Worm (Caenorhabditis elegans) whole organism, L4 larva: Measurements from ENCODE around the gene T23F11.6.
A peak's percentile ranks its signal among the peaks of the same experiment; 100 is the strongest.

Experiments
- F10B5.3 ChIP-seq: sonication (generic microtip); optimal IDR thresholded peaks from 2 replicates; lab custom pipeline; 2016; ENCODE audit warnings: mild to moderate bottlenecking, missing genetic modification characterization, missing compliant biosample characterization
- F37D6.2 ChIP-seq: sonication (generic microtip); optimal IDR thresholded peaks from 2 replicates; lab custom pipeline; 2016; ENCODE audit warnings: mild to moderate bottlenecking, missing genetic modification characterization, missing compliant biosample characterization
- F49E8.2 ChIP-seq: sonication (generic microtip); optimal IDR thresholded peaks from 2 replicates; lab custom pipeline; 2016; ENCODE audit warnings: missing compliant biosample characterization, mild to moderate bottlenecking, missing genetic modification characterization, borderline replicate concordance
- Y105C5A.15 ChIP-seq: fragments of 200-800 bp; sonication (Bioruptor generic); IDR thresholded peaks from 2 replicates; pipeline ENCODE4 v1.3.6; 2022; ENCODE audit warnings: missing genetic modification characterization, missing compliant biosample characterization
- Y5F2A.4 ChIP-seq: fragments of 200-800 bp; sonication (Bioruptor generic); optimal IDR thresholded peaks from 2 replicates; lab custom pipeline; 2018; ENCODE audit warnings: mild to moderate bottlenecking, missing genetic modification characterization, missing compliant biosample characterization
- Y75B8A.6 ChIP-seq: fragments of 200-800 bp; sonication (Bioruptor generic); IDR thresholded peaks from 2 replicates; pipeline ENCODE4 v1.3.6; 2022; ENCODE audit warnings: missing genetic modification reagents, missing genetic modification characterization, missing compliant biosample characterization
- ZK546.5 ChIP-seq, 2 experiments: sonication (generic microtip); optimal IDR thresholded peaks; 2 replicates each; lab custom pipeline; 2017; ENCODE audit warnings: missing biosample characterization in 2 of 2, missing genetic modification characterization in 2 of 2
- aha-1 ChIP-seq: fragments of 150-350 bp; peaks from one replicate; lab custom pipeline; 2014; ENCODE audit warnings: missing biosample characterization, missing genetic modification characterization
- attf-4 ChIP-seq: sonication (generic microtip); optimal IDR thresholded peaks from 3 replicates; lab custom pipeline; 2017; ENCODE audit warnings: missing biosample characterization, missing genetic modification characterization
- ceh-28 ChIP-seq: fragments of 150-350 bp; optimal IDR thresholded peaks from 2 replicates; lab custom pipeline; 2014; ENCODE audit warnings: missing biosample characterization, missing genetic modification reagents, missing genetic modification characterization
- ceh-32 ChIP-seq: sonication (generic microtip); optimal IDR thresholded peaks from 2 replicates; lab custom pipeline; 2016; ENCODE audit warnings: mild to moderate bottlenecking, missing genetic modification characterization, missing compliant biosample characterization; ENCODE audit not compliant: poor library complexity
- ces-1 ChIP-seq: fragments of 150-350 bp; sonication (generic microtip); optimal IDR thresholded peaks from 4 replicates; lab custom pipeline; 2014; ENCODE audit warnings: missing biosample characterization, missing genetic modification reagents, missing genetic modification characterization
- ctbp-1 ChIP-seq: fragments of 200-800 bp; sonication (Bioruptor generic); IDR thresholded peaks from 2 replicates; pipeline ENCODE4 v1.3.6; 2022; ENCODE audit warnings: missing genetic modification reagents, missing genetic modification characterization, missing compliant biosample characterization
- daf-16 ChIP-seq, 3 experiments: sonication (generic microtip); optimal IDR thresholded peaks; 2 replicates each; lab custom pipeline; 2016 to 2017; ENCODE audit warnings: missing genetic modification characterization in 3 of 3, missing genetic modification reagents in 3 of 3, mild to moderate bottlenecking in 2 of 3, missing compliant biosample characterization in 2 of 3, missing biosample characterization in 1 of 3, moderate library complexity in 1 of 3
- dmd-6 ChIP-seq: fragments of 200-800 bp; sonication (Bioruptor generic); IDR thresholded peaks from 2 replicates; pipeline ENCODE4 v1.3.6; 2022; ENCODE audit warnings: missing genetic modification reagents, missing genetic modification characterization, missing compliant biosample characterization
- dmd-8 ChIP-seq: fragments of 200-800 bp; sonication (Bioruptor generic); IDR thresholded peaks from 2 replicates; pipeline ENCODE4 v1.3.6; 2022; ENCODE audit warnings: missing genetic modification characterization, missing compliant biosample characterization
- fkh-10 ChIP-seq: fragments of 150-350 bp; optimal IDR thresholded peaks from 2 replicates; lab custom pipeline; 2014; ENCODE audit warnings: missing biosample characterization, missing genetic modification reagents, missing genetic modification characterization
- fos-1 ChIP-seq: fragments of 150-350 bp; optimal IDR thresholded peaks from 2 replicates; lab custom pipeline; 2014; ENCODE audit warnings: missing biosample characterization, missing genetic modification characterization
- gei-8 ChIP-seq: fragments of 200-800 bp; sonication (Bioruptor generic); optimal IDR thresholded peaks from 2 replicates; lab custom pipeline; 2018; ENCODE audit warnings: mild to moderate bottlenecking, missing genetic modification characterization, missing compliant biosample characterization
- hlh-30 ChIP-seq: sonication (generic microtip); optimal IDR thresholded peaks from 2 replicates; lab custom pipeline; 2017; ENCODE audit warnings: antibody characterized with exemption, mild to moderate bottlenecking, missing genetic modification characterization, missing compliant biosample characterization; ENCODE audit not compliant: insufficient read depth
- hmg-1.1 ChIP-seq: fragments of 200-800 bp; sonication (Bioruptor generic); IDR thresholded peaks from 2 replicates; pipeline ENCODE4 v1.3.6; 2022; ENCODE audit warnings: missing genetic modification reagents, missing genetic modification characterization, missing compliant biosample characterization
- jun-1 ChIP-seq: fragments of 150-350 bp; optimal IDR thresholded peaks from 2 replicates; lab custom pipeline; 2014; ENCODE audit warnings: missing biosample characterization, missing genetic modification reagents, missing genetic modification characterization
- lim-7 ChIP-seq: fragments of 200-800 bp; sonication (Bioruptor generic); IDR thresholded peaks from 2 replicates; pipeline ENCODE4 v1.3.6; 2022; ENCODE audit warnings: missing genetic modification characterization, missing compliant biosample characterization
- lin-1 ChIP-seq: fragments of 200-800 bp; sonication (Bioruptor generic); IDR thresholded peaks from 2 replicates; pipeline ENCODE4 v1.3.6; 2022; ENCODE audit warnings: missing genetic modification reagents, missing genetic modification characterization, missing compliant biosample characterization
- lin-15B ChIP-seq: fragments of 150-350 bp; sonication (generic microtip); optimal IDR thresholded peaks from 3 replicates; lab custom pipeline; 2014; ENCODE audit warnings: missing biosample characterization, missing genetic modification characterization
- lin-38 ChIP-seq: fragments of 200-800 bp; sonication (Bioruptor generic); IDR thresholded peaks from 2 replicates; pipeline ENCODE4 v1.3.6; 2022; ENCODE audit warnings: missing genetic modification reagents, missing genetic modification characterization, missing compliant biosample characterization
- lsy-2 ChIP-seq, 2 experiments: fragments of 150-350 bp in 1 of 2; sonication (generic microtip) in 1 of 2; optimal IDR thresholded peaks; 2 replicates each; lab custom pipeline; 2014 to 2017; ENCODE audit warnings: missing biosample characterization in 2 of 2, missing genetic modification characterization in 2 of 2
- madf-9 ChIP-seq: fragments of 200-800 bp; sonication (Bioruptor generic); conservative IDR thresholded peaks from 2 replicates; pipeline ENCODE4 v1.3.6; 2022; ENCODE audit warnings: missing genetic modification reagents, missing genetic modification characterization, missing compliant biosample characterization
- mep-1 ChIP-seq: fragments of 150-350 bp; sonication (generic microtip); optimal IDR thresholded peaks from 3 replicates; lab custom pipeline; 2014; ENCODE audit warnings: missing biosample characterization, missing genetic modification characterization
- mxl-2 ChIP-seq: fragments of 200-800 bp; sonication (Bioruptor generic); conservative IDR thresholded peaks from 2 replicates; pipeline ENCODE4 v1.3.6; 2022; ENCODE audit warnings: missing genetic modification reagents, missing genetic modification characterization, missing compliant biosample characterization
- mxl-3 ChIP-seq: fragments of 200-800 bp; sonication (Bioruptor generic); optimal IDR thresholded peaks from 2 replicates; lab custom pipeline; 2018; ENCODE audit warnings: mild to moderate bottlenecking, missing genetic modification characterization, missing compliant biosample characterization
- nhr-102 ChIP-seq: sonication (generic microtip); optimal IDR thresholded peaks from 2 replicates; lab custom pipeline; 2016; ENCODE audit warnings: mild to moderate bottlenecking, missing genetic modification characterization, moderate library complexity, missing compliant biosample characterization
- nhr-11 ChIP-seq: fragments of 150-350 bp; optimal IDR thresholded peaks from 2 replicates; lab custom pipeline; 2014; ENCODE audit warnings: missing biosample characterization, missing genetic modification characterization
- nhr-42 ChIP-seq: fragments of 200-800 bp; sonication (Bioruptor generic); IDR thresholded peaks from 2 replicates; pipeline ENCODE4 v1.3.6; 2022; ENCODE audit warnings: missing genetic modification characterization, missing compliant biosample characterization
- nhr-77 ChIP-seq: fragments of 150-350 bp; optimal IDR thresholded peaks from 2 replicates; lab custom pipeline; 2014; ENCODE audit warnings: missing biosample characterization, missing genetic modification characterization
- php-3 ChIP-seq: fragments of 200-800 bp; sonication (Bioruptor generic); IDR thresholded peaks from 2 replicates; pipeline ENCODE4 v1.3.6; 2022; ENCODE audit warnings: missing genetic modification reagents, missing genetic modification characterization, missing compliant biosample characterization
- rbr-2 ChIP-seq: sonication (generic microtip); optimal IDR thresholded peaks from 2 replicates; lab custom pipeline; 2016; ENCODE audit warnings: missing genotype, missing genetic modification characterization, missing compliant biosample characterization
- set-16 ChIP-seq: fragments of 200-800 bp; sonication (Bioruptor generic); IDR thresholded peaks from 2 replicates; pipeline ENCODE4 v1.3.6; 2022; ENCODE audit warnings: missing genetic modification reagents, missing genetic modification characterization, missing compliant biosample characterization
- snpc-1.2 ChIP-seq: fragments of 200-800 bp; sonication (Bioruptor generic); IDR thresholded peaks from 2 replicates; pipeline ENCODE4 v1.3.6; 2022; ENCODE audit warnings: missing genetic modification reagents, missing genetic modification characterization, missing compliant biosample characterization
- tra-1 ChIP-seq: fragments of 200-800 bp; sonication (Bioruptor generic); IDR thresholded peaks from 2 replicates; pipeline ENCODE4 v1.3.6; 2022; ENCODE audit warnings: missing genetic modification reagents, missing genetic modification characterization, missing compliant biosample characterization
- unc-39 ChIP-seq: sonication (generic microtip); optimal IDR thresholded peaks from 2 replicates; lab custom pipeline; 2017; ENCODE audit warnings: missing biosample characterization, missing genetic modification characterization
- unc-62 ChIP-seq, 3 experiments: fragments of 150-350 bp in 1 of 3; sonication (generic microtip); optimal IDR thresholded peaks in 2 of 3; peaks in 1 of 3; 1 replicate in 1 of 3; 2 replicates in 2 of 3; lab custom pipeline; 2014 to 2017; ENCODE audit warnings: missing biosample characterization in 3 of 3, missing genetic modification characterization in 3 of 3, missing genetic modification reagents in 3 of 3, missing genotype in 1 of 3
- vab-7 ChIP-seq: fragments of 200-800 bp; sonication (Bioruptor generic); IDR thresholded peaks from 2 replicates; pipeline ENCODE4 v1.3.6; 2022; ENCODE audit warnings: missing genetic modification reagents, missing genetic modification characterization, missing compliant biosample characterization
- zag-1 ChIP-seq: fragments of 150-350 bp; optimal IDR thresholded peaks from 2 replicates; lab custom pipeline; 2014; ENCODE audit warnings: missing biosample characterization, missing genetic modification characterization
- zfp-3 ChIP-seq: fragments of 200-800 bp; sonication (Bioruptor generic); conservative IDR thresholded peaks from 2 replicates; pipeline ENCODE4 v1.3.6; 2022; ENCODE audit warnings: missing genetic modification reagents, missing genetic modification characterization, missing compliant biosample characterization
- ztf-11 ChIP-seq: fragments of 150-350 bp; optimal IDR thresholded peaks from 2 replicates; lab custom pipeline; 2014; ENCODE audit warnings: missing biosample characterization, missing genetic modification characterization

The T23F11.6 gene

DNA sequence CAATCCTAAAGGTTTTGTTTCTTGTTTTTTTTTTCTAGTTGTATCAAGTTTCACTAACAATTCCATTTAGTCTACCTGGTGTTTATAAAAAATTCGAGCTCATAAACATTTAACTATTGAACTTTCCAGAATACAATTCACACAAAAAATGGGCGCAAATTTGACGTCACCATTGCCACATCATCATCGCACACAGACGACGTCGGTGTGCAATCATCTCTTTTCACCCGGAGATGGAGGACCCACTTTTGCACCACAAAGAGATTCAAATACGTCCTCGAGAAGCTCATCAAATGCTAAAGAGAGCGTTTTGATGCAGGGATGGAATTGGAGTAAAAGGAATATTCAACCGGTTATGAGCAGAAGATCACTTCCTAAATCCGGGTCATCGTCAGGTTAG, 11.7 kb upstream of the T23F11.6 start:
- peak in 1 of 2 experiments; percentile 65 for TF ChIP-seq unc-62 (GFP tag; optimal IDR thresholded peaks at IDR 0.05 in 1 of 2; lab: Kevin White, UChicago)
- TF ChIP-seq unc-62 (tag; optimal IDR thresholded peaks at IDR 0.05; lab: Kevin White, UChicago) = no peak
- no peak for TF ChIP-seq zfp-3 (GFP tag; lab: Robert Waterston, UW)
- TF ChIP-seq aha-1 = peak; percentile 98
- TF ChIP-seq attf-4 = no peak

DNA sequence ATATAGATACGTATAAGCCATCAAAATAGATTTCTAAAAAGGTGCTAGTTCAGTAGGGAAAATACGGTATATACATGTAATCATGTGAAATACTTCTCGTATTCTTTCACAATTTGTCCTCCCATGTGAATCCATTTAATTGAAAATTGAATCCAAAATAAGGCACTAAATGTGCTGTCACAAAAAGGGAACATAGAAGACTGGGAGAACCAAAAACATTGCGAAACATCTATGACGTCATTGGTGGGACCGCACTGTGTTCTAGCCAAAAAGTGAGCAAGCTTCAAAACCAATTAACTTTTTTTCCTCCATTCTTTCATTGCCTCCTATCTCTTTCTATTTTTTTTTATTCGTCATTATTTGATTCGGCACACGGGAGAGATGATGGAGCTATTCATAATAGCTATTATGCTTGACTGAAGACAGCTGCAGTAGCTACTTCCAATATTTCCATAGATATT, 10.7 kb upstream of the T23F11.6 start, which contains the start of gene cdka-1:
Gene cdka-1 (plus strand): TSS at position 411 of the 461 bp plus-strand sequence.
- TF ChIP-seq snpc-1.2 (GFP tag; lab: Robert Waterston, UW) (no peak), ceh-32 (tag; lab: Kevin White, UChicago) (no peak), jun-1 (tag; lab: Kevin White, UChicago) (no peak), zag-1 (tag; lab: Kevin White, UChicago) (no peak), daf-16 (GFP tag; optimal IDR thresholded peaks at IDR 0.05; lab: Kevin White, UChicago) (no peak), daf-16 (tag; optimal IDR thresholded peaks at IDR 0.05; lab: Kevin White, UChicago) (no peak), php-3 (GFP tag; lab: Robert Waterston, UW) (no peak), lsy-2 (tag; optimal IDR thresholded peaks at IDR 0.05; lab: Kevin White, UChicago) (peak in 1 of 2 experiments; percentile 35), dmd-8 (GFP tag; lab: Robert Waterston, UW) (no peak), rbr-2 (tag; lab: Kevin White, UChicago) (peak; percentile 12), ctbp-1 (GFP tag; lab: Robert Waterston, UW) (0 out of 2 replicates have a peak, but pooled peaks have one; percentile 31), zfp-3 (GFP tag; lab: Robert Waterston, UW) (no peak), madf-9 (no peak), Y5F2A.4 (GFP tag; lab: Kevin White, UChicago) (no peak), hlh-30 (tag; lab: Kevin White, UChicago) (peak; percentile 9), F37D6.2 (peak; percentile 13), lin-38 (no peak), hmg-1.1 (no peak), ces-1 (GFP tag; lab: Kevin White, UChicago) (peak; percentile 81), ceh-28 (no peak), dmd-6 (GFP tag; lab: Robert Waterston, UW) (no peak), mxl-2 (GFP tag; lab: Robert Waterston, UW) (no peak), lin-15B (tag; lab: Kevin White, UChicago) (no peak), mep-1 (peak; percentile 15), F49E8.2 (no peak), F10B5.3 (tag; lab: Kevin White, UChicago) (no peak), unc-39 (tag; lab: Kevin White, UChicago) (no peak)
- TF ChIP-seq, all 104 proteins: peak for 7

DNA sequence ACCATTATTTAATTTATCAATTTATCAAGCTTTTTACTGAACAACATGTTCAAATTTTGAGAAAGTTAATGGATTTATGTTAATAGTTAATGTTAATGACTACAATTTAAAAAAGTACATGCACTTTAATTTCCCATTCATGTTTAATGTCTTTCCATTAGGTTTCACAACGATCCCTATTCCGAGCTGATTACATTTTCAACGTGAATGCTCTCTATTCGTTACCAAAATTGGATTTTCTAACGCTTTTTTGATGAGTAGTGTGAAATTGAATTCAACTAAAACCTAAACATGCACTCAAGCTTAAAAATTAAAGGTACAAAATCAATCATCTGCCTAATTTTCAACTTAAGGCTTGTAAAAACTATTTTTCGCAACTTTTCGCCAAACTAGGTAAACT, 9.7 kb upstream of the T23F11.6 start:
- no peak for TF ChIP-seq nhr-102 (tag; lab: Kevin White, UChicago)
- no peak for TF ChIP-seq hmg-1.1
- no peak for TF ChIP-seq dmd-6 (GFP tag; lab: Robert Waterston, UW)
- no peak for TF ChIP-seq Y5F2A.4 (GFP tag; lab: Kevin White, UChicago)
- TF ChIP-seq tra-1 (GFP tag; lab: Robert Waterston, UW) = no peak
- no peak for TF ChIP-seq ZK546.5 (tag; optimal IDR thresholded peaks at IDR 0.05; lab: Kevin White, UChicago)
- TF ChIP-seq ces-1 (GFP tag; lab: Kevin White, UChicago) = peak; percentile 90
- TF ChIP-seq gei-8 (GFP tag; lab: Kevin White, UChicago) = no peak
- no peak for TF ChIP-seq nhr-42 (GFP tag; lab: Robert Waterston, UW)

DNA sequence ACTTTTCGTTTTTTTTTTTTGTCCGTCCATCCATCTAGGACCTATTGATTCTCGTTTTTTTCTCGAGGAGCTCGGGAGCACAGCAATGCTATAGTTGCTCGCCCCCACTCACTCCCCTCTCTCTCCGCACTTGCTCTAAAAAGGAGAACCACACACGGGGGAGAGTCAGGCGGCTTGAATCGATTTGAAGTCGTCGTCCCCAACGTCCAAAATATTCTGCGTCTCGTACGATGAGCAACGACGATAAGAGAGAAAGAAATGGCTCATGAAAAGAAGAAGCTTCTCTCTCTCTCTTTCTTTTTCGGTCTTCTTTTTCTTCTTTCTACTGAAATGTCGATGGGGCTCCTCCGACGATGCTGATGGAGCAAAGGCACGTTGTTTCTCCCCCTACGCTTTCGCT, 8.7 kb upstream of the T23F11.6 start:
- TF ChIP-seq vab-7 (GFP tag; lab: Robert Waterston, UW) (no peak), nhr-11 (tag; lab: Kevin White, UChicago) (peak; percentile 9), nhr-77 (tag; lab: Kevin White, UChicago) (no peak), Y105C5A.15 (GFP tag; lab: Robert Waterston, UW) (no peak), ztf-11 (no peak), zag-1 (tag; lab: Kevin White, UChicago) (no peak), hmg-1.1 (peak; percentile 73), mxl-3 (no peak), fkh-10 (peak; percentile 62), fos-1 (tag; lab: Kevin White, UChicago) (no peak), set-16 (GFP tag; lab: Robert Waterston, UW) (no peak; the same call in none of the 2 replicates), lin-38 (no peak), lim-7 (GFP tag; lab: Robert Waterston, UW) (no peak), lin-1 (no peak), Y75B8A.6 (GFP tag; lab: Robert Waterston, UW) (no peak)
